Fruit fly (Drosophila melanogaster) whole organism, embryonic: Measurements from ENCODE around the gene Nph.

Experiments
- Awh ChIP-seq: fragments of 200-800 bp; sonication (Bioruptor generic); IDR thresholded peaks from 2 replicates; pipeline ENCODE4, ENCODE4 v1.3.6; 2022; ENCODE audit warnings: missing biosample characterization, missing genetic modification characterization
- CG31224 ChIP-seq: fragments of 200-800 bp; sonication (Bioruptor generic); IDR thresholded peaks from 2 replicates; pipeline ENCODE4 v1.3.6; 2022; ENCODE audit warnings: missing biosample characterization, missing genetic modification characterization
- CG8359 ChIP-seq: fragments of 200-800 bp; sonication (Bioruptor generic); optimal IDR thresholded peaks from 2 replicates; lab custom pipeline; 2017; ENCODE audit warnings: missing biosample characterization, mild to moderate bottlenecking, missing genetic modification characterization, borderline replicate concordance
- hkb ChIP-seq, 2 experiments: fragments of 200-800 bp in 1 of 2; fragments of >200 bp in 1 of 2; sonication (Bioruptor generic) in 1 of 2; IDR thresholded peaks in 1 of 2; optimal IDR thresholded peaks in 1 of 2; 2 replicates each; pipeline versions ENCODE4 v1.3.6 to Lab custom; 2017 to 2022; ENCODE audit warnings: missing biosample characterization in 1 of 2, missing genetic modification characterization in 1 of 2
- insv ChIP-seq, 2 experiments: fragments of 200-800 bp; sonication (Bioruptor generic); optimal IDR thresholded peaks; 3 replicates each; lab custom pipeline; 2016 to 2018; ENCODE audit warnings: missing biosample characterization in 2 of 2, missing genetic modification characterization in 2 of 2
- ssp ChIP-seq: fragments of 200-800 bp; sonication (Bioruptor generic); IDR thresholded peaks from 2 replicates; pipeline ENCODE4 v1.3.6; 2022; ENCODE audit warnings: missing biosample characterization, missing genetic modification characterization

DNA sequence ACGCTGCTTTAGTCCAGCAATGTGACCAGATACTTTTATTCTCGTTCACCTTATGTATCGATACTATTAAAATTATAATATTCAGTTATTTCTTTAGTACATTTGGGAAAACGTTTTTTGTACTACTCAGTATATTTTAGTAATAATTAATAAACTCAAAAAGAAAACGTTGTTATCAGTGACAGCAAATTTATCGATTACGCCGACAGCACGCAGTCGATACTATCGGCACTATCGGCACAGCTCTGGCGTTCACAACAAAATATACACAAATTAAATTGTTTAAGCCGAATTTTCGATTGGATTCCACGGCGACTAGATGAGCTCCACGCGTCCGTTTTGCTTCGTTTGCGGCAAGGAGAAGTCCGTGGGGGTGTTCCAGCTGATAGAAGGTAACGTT is 34.8 kb upstream of the Nph start, which contains the start of the genes janA, Sry-alpha and Sry-beta:
- no peak for TF ChIP-seq Awh (GFP tag; lab: Robert Waterston, UW)
- no peak for TF ChIP-seq hkb (optimal IDR thresholded peaks at IDR 0.05; lab: Kevin White, UChicago)
- no peak for TF ChIP-seq hkb (GFP tag; IDR thresholded peaks at IDR 0.05; lab: Robert Waterston, UW)
- no peak for TF ChIP-seq insv (GFP tag; optimal IDR thresholded peaks at IDR 0.05; lab: Kevin White, UChicago)
- no peak for TF ChIP-seq ssp
- no peak for TF ChIP-seq CG8359
- no peak for TF ChIP-seq CG31224
